Worm (Caenorhabditis elegans) whole organism, L1 larva: ENCODE measurements around the gene lov-1.

ENCODE experiments used
- C04F5.9 ChIP-seq: sonication (generic microtip); optimal IDR thresholded peaks from 2 replicates; lab custom pipeline; 2016; ENCODE audit warnings: missing genetic modification characterization, missing compliant biosample characterization
- C16A3.4 ChIP-seq: fragments of 150-350 bp; optimal IDR thresholded peaks from 2 replicates; lab custom pipeline; 2014; ENCODE audit warnings: missing biosample characterization, missing genetic modification characterization
- C34B4.2 ChIP-seq: sonication (generic microtip); optimal IDR thresholded peaks from 2 replicates; lab custom pipeline; 2017; ENCODE audit warnings: mild to moderate bottlenecking, missing genetic modification characterization, missing compliant biosample characterization
- F16B12.6 ChIP-seq: fragments of 150-350 bp; optimal IDR thresholded peaks from 2 replicates; lab custom pipeline; 2014; ENCODE audit warnings: missing biosample characterization, missing genetic modification characterization
- aha-1 ChIP-seq: fragments of 150-350 bp; optimal IDR thresholded peaks from 2 replicates; lab custom pipeline; 2014; ENCODE audit warnings: missing biosample characterization, missing genetic modification characterization
- ama-1 ChIP-seq: fragments of 150-350 bp; optimal IDR thresholded peaks from 2 replicates; lab custom pipeline; 2014
- blmp-1 ChIP-seq: fragments of 150-350 bp; optimal IDR thresholded peaks from 2 replicates; lab custom pipeline; 2014; ENCODE audit warnings: missing biosample characterization, missing genetic modification characterization
- ceh-63 ChIP-seq: fragments of 200-800 bp; sonication (Bioruptor generic); optimal IDR thresholded peaks from 2 replicates; lab custom pipeline; 2018; ENCODE audit warnings: mild to moderate bottlenecking, missing genetic modification characterization, missing compliant biosample characterization
- ceh-88 ChIP-seq: fragments of 200-800 bp; sonication (Bioruptor generic); IDR thresholded peaks from 2 replicates; pipeline ENCODE4 v1.3.6; 2022; ENCODE audit warnings: missing genetic modification characterization, missing compliant biosample characterization
- efl-1 ChIP-seq, 4 experiments: fragments of 150-350 bp; optimal IDR thresholded peaks in 3 of 4; peaks in 1 of 4; 1 replicate in 1 of 4; 2 replicates in 3 of 4; lab custom pipeline; 2014; ENCODE audit warnings: missing biosample characterization in 2 of 4, missing genetic modification characterization in 2 of 4, missing genetic modification reagents in 2 of 4
- egl-27 ChIP-seq, 2 experiments: fragments of 150-350 bp in 1 of 2; sonication (generic microtip); optimal IDR thresholded peaks; 3 replicates each; lab custom pipeline; 2017 to 2018; ENCODE audit warnings: missing biosample characterization in 2 of 2, missing genetic modification characterization in 2 of 2, missing genetic modification reagents in 2 of 2
- fkh-8 ChIP-seq: sonication (generic microtip); optimal IDR thresholded peaks from 2 replicates; lab custom pipeline; 2016; ENCODE audit warnings: mild to moderate bottlenecking, missing genetic modification characterization, missing compliant biosample characterization
- grh-1 ChIP-seq: fragments of 200-800 bp; sonication (Bioruptor generic); IDR thresholded peaks from 2 replicates; pipeline ENCODE4 v1.3.6; 2022; ENCODE audit warnings: missing genetic modification reagents, missing genetic modification characterization, missing compliant biosample characterization
- hlh-17 ChIP-seq: fragments of 200-800 bp; sonication (Bioruptor generic); optimal IDR thresholded peaks from 2 replicates; lab custom pipeline; 2018; ENCODE audit warnings: missing genetic modification characterization, mild to moderate bottlenecking, missing compliant biosample characterization, moderate library complexity, borderline replicate concordance
- hpl-2 ChIP-seq: fragments of 150-350 bp; optimal IDR thresholded peaks from 2 replicates; lab custom pipeline; 2014; ENCODE audit warnings: missing biosample characterization, missing genetic modification reagents, missing genetic modification characterization
- isw-1 ChIP-seq: fragments of 200-800 bp; sonication (Bioruptor generic); IDR thresholded peaks from 2 replicates; pipeline ENCODE4 v1.3.6; 2022; ENCODE audit warnings: missing genetic modification characterization, missing compliant biosample characterization
- jun-1 ChIP-seq: fragments of 150-350 bp; optimal IDR thresholded peaks from 2 replicates; lab custom pipeline; 2014; ENCODE audit warnings: missing biosample characterization, missing genetic modification reagents, missing genetic modification characterization
- lin-13 ChIP-seq: fragments of 150-350 bp; optimal IDR thresholded peaks from 2 replicates; lab custom pipeline; 2014; ENCODE audit warnings: missing biosample characterization, missing genetic modification reagents, missing genetic modification characterization
- lin-14 ChIP-seq: fragments of 200-800 bp; sonication (Bioruptor generic); optimal IDR thresholded peaks from 2 replicates; lab custom pipeline; 2018; ENCODE audit warnings: mild to moderate bottlenecking, missing genetic modification characterization, moderate library complexity, missing compliant biosample characterization
- lin-15B ChIP-seq: fragments of 150-350 bp; sonication (generic microtip); optimal IDR thresholded peaks from 3 replicates; lab custom pipeline; 2014; ENCODE audit warnings: missing biosample characterization, missing genetic modification characterization
- lin-35 ChIP-seq, 2 experiments: fragments of 150-350 bp; optimal IDR thresholded peaks; 2 replicates each; lab custom pipeline; 2014; ENCODE audit warnings: missing biosample characterization in 2 of 2, missing genetic modification characterization in 2 of 2, missing genetic modification reagents in 2 of 2
- nhr-11 ChIP-seq: fragments of 150-350 bp; optimal IDR thresholded peaks from 2 replicates; lab custom pipeline; 2014; ENCODE audit warnings: missing biosample characterization, missing genetic modification characterization
- nhr-20 ChIP-seq: sonication (generic microtip); optimal IDR thresholded peaks from 2 replicates; lab custom pipeline; 2016; ENCODE audit warnings: mild to moderate bottlenecking, missing genetic modification characterization, missing compliant biosample characterization
- nhr-237 ChIP-seq: fragments of 150-350 bp; optimal IDR thresholded peaks from 2 replicates; lab custom pipeline; 2014; ENCODE audit warnings: missing biosample characterization, missing genetic modification characterization
- nhr-47 ChIP-seq: sonication (generic microtip); optimal IDR thresholded peaks from 2 replicates; lab custom pipeline; 2016; ENCODE audit warnings: mild to moderate bottlenecking, missing genetic modification characterization, moderate library complexity, missing compliant biosample characterization
- nhr-77 ChIP-seq: fragments of 150-350 bp; optimal IDR thresholded peaks from 2 replicates; lab custom pipeline; 2014; ENCODE audit warnings: missing biosample characterization, missing genetic modification characterization
- nhr-90 ChIP-seq: sonication (generic microtip); optimal IDR thresholded peaks from 2 replicates; lab custom pipeline; 2016; ENCODE audit warnings: mild to moderate bottlenecking, missing genetic modification characterization, missing compliant biosample characterization; ENCODE audit not compliant: poor library complexity
- pag-3 ChIP-seq: sonication (generic microtip); optimal IDR thresholded peaks from 2 replicates; lab custom pipeline; 2017; ENCODE audit warnings: missing genetic modification characterization, mild to moderate bottlenecking, missing compliant biosample characterization, antibody characterized with exemption, borderline replicate concordance; ENCODE audit not compliant: insufficient read depth
- snu-23 ChIP-seq: sonication (generic microtip); optimal IDR thresholded peaks from 2 replicates; lab custom pipeline; 2016; ENCODE audit warnings: missing genetic modification characterization, missing compliant biosample characterization
- sup-37 ChIP-seq: fragments of 200-800 bp; sonication (Bioruptor generic); optimal IDR thresholded peaks from 2 replicates; lab custom pipeline; 2018; ENCODE audit warnings: mild to moderate bottlenecking, missing genetic modification characterization, missing compliant biosample characterization
- tlp-1 ChIP-seq: fragments of 150-350 bp; optimal IDR thresholded peaks from 2 replicates; lab custom pipeline; 2014; ENCODE audit warnings: missing biosample characterization, missing genetic modification characterization
- unc-30 ChIP-seq: sonication (generic microtip); optimal IDR thresholded peaks from 2 replicates; lab custom pipeline; 2017; ENCODE audit warnings: missing biosample characterization, missing genetic modification characterization
- vab-15 ChIP-seq: sonication (generic microtip); optimal IDR thresholded peaks from 2 replicates; lab custom pipeline; 2017; ENCODE audit warnings: missing genotype, mild to moderate bottlenecking, missing genetic modification characterization, missing compliant biosample characterization
- zag-1 ChIP-seq: fragments of 150-350 bp; optimal IDR thresholded peaks from 2 replicates; lab custom pipeline; 2014; ENCODE audit warnings: missing biosample characterization, missing genetic modification characterization
- ztf-11 ChIP-seq, 2 experiments: sonication (generic microtip); optimal IDR thresholded peaks; 2 replicates each; lab custom pipeline; 2016 to 2017; ENCODE audit warnings: missing genetic modification characterization in 2 of 2, missing biosample characterization in 1 of 2, missing compliant biosample characterization in 1 of 2

The lov-1 gene

ce11 chrII:10127389-10127788 lies 5.8 kb upstream of the lov-1 start, which contains the start of gene F27E5.8:
F27E5.8 (minus strand) TSS chrII:10127489.
- TF ChIP-seq ztf-11 (tag; optimal IDR thresholded peaks at IDR 0.05; lab: Kevin White, UChicago) = no peak
- TF ChIP-seq nhr-77 = no peak
- no peak for TF ChIP-seq ama-1 (lab: Kevin White, UChicago)
- TF ChIP-seq C04F5.9 = no peak
- TF ChIP-seq grh-1 (GFP tag; lab: Robert Waterston, UW) = no peak
- no peak for TF ChIP-seq zag-1 (tag; lab: Kevin White, UChicago)
- no peak for TF ChIP-seq isw-1 (GFP tag; lab: Robert Waterston, UW)
- no peak for TF ChIP-seq lin-15B (tag; lab: Kevin White, UChicago)
- no peak for TF ChIP-seq hpl-2
- no peak for TF ChIP-seq unc-30 (tag; lab: Kevin White, UChicago)
- TF ChIP-seq snu-23 = no peak
- no peak for TF ChIP-seq efl-1 (optimal IDR thresholded peaks at IDR 0.05; lab: Kevin White, UChicago)
- TF ChIP-seq efl-1 (GFP tag; optimal IDR thresholded peaks at IDR 0.05 in 1 of 2; lab: Kevin White, UChicago) = no peak
- no peak for TF ChIP-seq sup-37 (GFP tag; lab: Kevin White, UChicago)
- TF ChIP-seq lin-35 (GFP tag; optimal IDR thresholded peaks at IDR 0.05; lab: Kevin White, UChicago) = no peak
- no peak for TF ChIP-seq fkh-8 (tag; lab: Kevin White, UChicago)
- no peak for TF ChIP-seq ceh-88 (GFP tag; lab: Robert Waterston, UW)
- TF ChIP-seq nhr-90 (tag; lab: Kevin White, UChicago) = no peak

ce11 chrII:10122465-10122864 lies 840 bp upstream of the lov-1 start, which contains the start of gene F27E5.7:
F27E5.7 (plus strand) TSS chrII:10122765.
- TF ChIP-seq snu-23 (no peak), C16A3.4 (tag; lab: Kevin White, UChicago) (no peak), aha-1 (no peak), jun-1 (tag; lab: Kevin White, UChicago) (no peak), ceh-63 (GFP tag; lab: Kevin White, UChicago) (no peak)

- TF ChIP-seq pag-3 (no peak), hpl-2 (no peak), vab-15 (tag; lab: Kevin White, UChicago) (no peak), nhr-237 (tag; lab: Kevin White, UChicago) (no peak), blmp-1 (no peak), sup-37 (GFP tag; lab: Kevin White, UChicago) (no peak), lin-35 (GFP tag; optimal IDR thresholded peaks at IDR 0.05; lab: Kevin White, UChicago) (no peak), lin-14 (GFP tag; lab: Kevin White, UChicago) (no peak), egl-27 (tag; optimal IDR thresholded peaks at IDR 0.05; lab: Kevin White, UChicago) (no peak), nhr-11 (tag; lab: Kevin White, UChicago) (no peak), lin-13 (GFP tag; lab: Kevin White, UChicago) (no peak), nhr-20 (tag; lab: Kevin White, UChicago) (no peak), F16B12.6 (no peak), C34B4.2 (no peak), tlp-1 (tag; lab: Kevin White, UChicago) (no peak), hlh-17 (GFP tag; lab: Kevin White, UChicago) (no peak)
These were observed 4.9 kb downstream of the lov-1 start for ce11 chrII:10116690-10117089.

- TF ChIP-seq efl-1 (optimal IDR thresholded peaks at IDR 0.05; lab: Kevin White, UChicago) (no peak), efl-1 (GFP tag; optimal IDR thresholded peaks at IDR 0.05 in 1 of 2; lab: Kevin White, UChicago) (peak in 1 of 2 experiments; percentile 82), nhr-47 (tag; lab: Kevin White, UChicago) (no peak), egl-27 (tag; optimal IDR thresholded peaks at IDR 0.05; lab: Kevin White, UChicago) (no peak)
- TF ChIP-seq, all 84 proteins: peak for 1
These were observed 13.2 kb downstream of the lov-1 start, which contains the start of the genes ZK945.7 and ZK945.8 for ce11 chrII:10108377-10108776. ZK945.7 (minus strand) TSS chrII:10108477. ZK945.8 (plus strand) TSS chrII:10108651.
